Fruit fly (Drosophila melanogaster): ENCODE data around the gene CG16758.

dm6 chr3L:2458763-2459162, 44.6 kb downstream of the CG16758 start:
- TF ChIP-seq Abd-B (GFP tag; optimal IDR thresholded peaks at IDR 0.05) (no peak), foxo (GFP tag; optimal IDR thresholded peaks at IDR 0.05) (no peak), Jra (GFP tag; optimal IDR thresholded peaks at IDR 0.05) (no peak), CG32264 (GFP tag; optimal IDR thresholded peaks at IDR 0.05) (no peak), pan (optimal IDR thresholded peaks at IDR 0.05) (no peak), usp (GFP tag; optimal IDR thresholded peaks at IDR 0.05) (no peak), tai (GFP tag; optimal IDR thresholded peaks at IDR 0.05) (no peak), h (GFP tag; optimal IDR thresholded peaks at IDR 0.05) (no peak), HLH106 (tag; optimal IDR thresholded peaks at IDR 0.05) (no peak), jim (GFP tag; optimal IDR thresholded peaks at IDR 0.05) (no peak)

Measured in whole organism, wandering third instar larva.